Fruit fly (Drosophila melanogaster): ENCODE data around the gene GatA.

Gene GatA

DNA sequence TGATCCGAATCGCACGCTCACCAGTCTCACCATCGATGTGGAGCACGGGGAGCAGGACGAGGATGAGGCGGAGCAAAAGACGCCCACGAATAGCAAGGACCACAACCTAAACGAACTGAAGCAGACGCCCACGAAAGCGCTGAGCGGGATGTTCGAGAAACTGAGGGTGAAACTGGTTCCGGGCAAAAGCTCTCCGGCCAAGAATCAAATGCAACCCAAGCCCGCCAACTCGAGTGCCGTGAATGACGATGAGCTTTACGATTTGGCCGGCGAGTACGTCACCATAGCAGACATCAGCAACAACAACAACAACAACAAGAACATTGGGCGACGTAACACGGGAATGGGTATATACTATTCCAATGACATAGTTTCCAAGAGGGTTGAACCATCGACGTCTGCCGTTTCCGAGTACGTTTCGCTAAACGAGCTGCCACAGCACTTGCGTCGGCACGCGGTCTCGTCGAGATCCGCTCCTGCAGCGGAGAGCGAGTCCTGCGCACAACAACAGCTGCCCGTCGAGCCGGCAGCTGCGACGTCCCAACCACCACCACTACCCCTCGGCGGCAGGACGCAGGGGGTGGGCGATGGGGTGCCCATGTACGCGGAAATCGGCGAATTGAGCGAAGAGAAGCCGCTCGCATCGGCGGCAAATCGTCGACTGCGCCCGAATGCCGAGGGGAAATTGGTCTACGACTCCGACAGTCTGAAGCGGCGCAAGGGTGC is 11.2 kb downstream of the GatA start (continued):
- TF ChIP-seq Dek (tag; optimal IDR thresholded peaks at IDR 0.05) (no peak), CG17612 (GFP tag; IDR thresholded peaks at IDR 0.05) (no peak), CG10565 (GFP tag; optimal IDR thresholded peaks at IDR 0.05) (no peak), CG4404 (GFP tag; IDR thresholded peaks at IDR 0.05) (0 out of 2 replicates have a peak, but pooled peaks have one; percentile 15), dimm (GFP tag; IDR thresholded peaks at IDR 0.05) (no peak), CG16813 (GFP tag; IDR thresholded peaks at IDR 0.05; ENCODE audit: partially characterized antibody) (no peak), tio (GFP tag; optimal IDR thresholded peaks at IDR 0.05) (no peak), zfh1 (GFP tag; IDR thresholded peaks at IDR 0.05) (no peak), nerfin-1 (tag; optimal IDR thresholded peaks at IDR 0.05) (peak; percentile 97), HLHmδ (GFP tag; optimal IDR thresholded peaks at IDR 0.05) (no peak), az2 (GFP tag; optimal IDR thresholded peaks at IDR 0.05) (no peak), Dll (GFP tag; IDR thresholded peaks at IDR 0.05; ENCODE audit: partially characterized antibody) (peak; percentile 41; the same call in 1 of the 4 replicates), Lpt (GFP tag; optimal IDR thresholded peaks at IDR 0.05) (no peak), hth (optimal IDR thresholded peaks at IDR 0.05) (no peak), chm (GFP tag; IDR thresholded peaks at IDR 0.05) (no peak), GATAe (GFP tag; conservative IDR thresholded peaks at IDR 0.05) (no peak), crol (GFP tag; IDR thresholded peaks at IDR 0.05) (peak; percentile 82), CG31441 (GFP tag; IDR thresholded peaks at IDR 0.05) (no peak), CG10267 (tag; optimal IDR thresholded peaks at IDR 0.05) (no peak), Spps (tag; optimal IDR thresholded peaks at IDR 0.05) (no peak), ato (GFP tag; IDR thresholded peaks at IDR 0.05; ENCODE audit: partially characterized antibody) (no peak), HLH54F (GFP tag; optimal IDR thresholded peaks at IDR 0.05) (no peak), CG2199 (GFP tag; IDR thresholded peaks at IDR 0.05) (no peak), Mad (GFP tag; optimal IDR thresholded peaks at IDR 0.05) (no peak), hbn (GFP tag; IDR thresholded peaks at IDR 0.05; ENCODE audit: partially characterized antibody) (no peak), CG11456 (GFP tag; IDR thresholded peaks at IDR 0.05) (no peak), unpg (GFP tag; optimal IDR thresholded peaks at IDR 0.05) (no peak), E2f2 (GFP tag; IDR thresholded peaks at IDR 0.05) (peak; percentile 64), CG8290 (GFP tag; optimal IDR thresholded peaks at IDR 0.05) (no peak), CG8290 (tag; optimal IDR thresholded peaks at IDR 0.05) (no peak), CHES-1-like (GFP tag; optimal IDR thresholded peaks at IDR 0.05) (no peak), row (GFP tag; IDR thresholded peaks at IDR 0.05) (peak; percentile 42; the same call in 2 of the 3 replicates), caup (GFP tag; optimal IDR thresholded peaks at IDR 0.05; ENCODE audit: severe bottlenecking) (no peak), CG32532 (GFP tag; IDR thresholded peaks at IDR 0.05) (peak; percentile 18; the same call in 1 of the 2 replicates), Med (GFP tag) (peak; percentile 61), Hr51 (GFP tag; optimal IDR thresholded peaks at IDR 0.05) (peak in 1 of 2 experiments; percentile 54), CG8765 (GFP tag; IDR thresholded peaks at IDR 0.05) (no peak), sim (GFP tag; IDR thresholded peaks at IDR 0.05) (no peak), CG15514 (GFP tag; optimal IDR thresholded peaks at IDR 0.05) (peak; percentile 98), Side (GFP tag; optimal IDR thresholded peaks at IDR 0.05) (no peak), ttk (GFP tag; IDR thresholded peaks at IDR 0.05) (no peak)

DNA sequence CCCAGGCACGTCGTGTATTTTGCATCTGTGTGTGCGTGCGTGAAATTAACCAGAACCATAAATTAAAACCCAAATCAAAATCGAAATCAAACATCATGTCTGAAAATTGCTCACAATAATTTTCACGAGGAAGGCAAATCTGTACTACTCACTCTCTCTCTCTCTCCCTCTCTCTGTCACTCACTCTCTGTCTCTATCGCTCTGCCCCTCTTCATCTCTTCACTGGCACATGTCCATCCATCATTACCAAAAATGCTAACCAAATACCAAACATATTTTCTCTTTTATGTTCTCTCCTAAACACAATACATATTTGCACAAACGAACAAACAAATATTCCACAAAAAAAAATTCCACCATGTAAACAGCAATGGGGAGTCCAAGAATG is 13.2 kb downstream of the GatA start:
- TF ChIP-seq Trl (optimal IDR thresholded peaks at IDR 0.05): peak in 1 of 2 experiments; percentile 57
- no peak for TF ChIP-seq Trl (GFP tag; optimal IDR thresholded peaks at IDR 0.05)
- no peak for TF ChIP-seq unc-4 (GFP tag; IDR thresholded peaks at IDR 0.05; ENCODE audit: partially characterized antibody)
- no peak for TF ChIP-seq CG4730 (GFP tag; IDR thresholded peaks at IDR 0.05)
- peak; percentile 60 for TF ChIP-seq sens (GFP tag)
- TF ChIP-seq sd (tag; optimal IDR thresholded peaks at IDR 0.05): peak; percentile 67
